Worm (Caenorhabditis elegans) whole organism, young adult: Measurements from ENCODE around the gene W05B10.4.

Source experiments
- B0336.3 ChIP-seq: fragments of 200-800 bp; sonication (Bioruptor generic); IDR thresholded peaks from 2 replicates; pipeline ENCODE4 v1.3.6; 2022; ENCODE audit warnings: missing genetic modification characterization, missing compliant biosample characterization
- C06A6.2 ChIP-seq: fragments of 200-800 bp; sonication (Bioruptor generic); conservative IDR thresholded peaks from 2 replicates; pipeline ENCODE4 v1.3.6; 2022; ENCODE audit warnings: missing genetic modification characterization, missing compliant biosample characterization
- C17E4.6 ChIP-seq: fragments of 200-800 bp; sonication (Bioruptor generic); IDR thresholded peaks from 2 replicates; pipeline ENCODE4 v1.3.6; 2022; ENCODE audit warnings: missing genetic modification reagents, missing genetic modification characterization, missing compliant biosample characterization
- F10E7.11 ChIP-seq: sonication (generic microtip); optimal IDR thresholded peaks from 2 replicates; lab custom pipeline; 2017; ENCODE audit warnings: mild to moderate bottlenecking, missing genetic modification characterization, moderate library complexity, missing compliant biosample characterization
- F37B4.10 ChIP-seq: fragments of 200-800 bp; sonication (Bioruptor generic); IDR thresholded peaks from 2 replicates; pipeline ENCODE4 v1.3.6; 2022; ENCODE audit warnings: missing genetic modification characterization, missing compliant biosample characterization
- F39B2.1 ChIP-seq: fragments of 200-800 bp; sonication (Bioruptor generic); IDR thresholded peaks from 2 replicates; pipeline ENCODE4 v1.3.6; 2022; ENCODE audit warnings: missing genetic modification reagents, missing genetic modification characterization, missing compliant biosample characterization
- F55B11.4 ChIP-seq: sonication (generic microtip); optimal IDR thresholded peaks from 2 replicates; lab custom pipeline; 2016; ENCODE audit warnings: missing compliant biosample characterization, missing genetic modification characterization, borderline replicate concordance; ENCODE audit not compliant: insufficient read depth
- K11D2.4 ChIP-seq: fragments of 200-800 bp; sonication (Bioruptor generic); IDR thresholded peaks from 2 replicates; pipeline ENCODE4 v1.3.6; 2022; ENCODE audit warnings: missing genetic modification reagents, missing genetic modification characterization, missing compliant biosample characterization
- T26A5.8 ChIP-seq: sonication (generic microtip); optimal IDR thresholded peaks from 2 replicates; lab custom pipeline; 2016; ENCODE audit warnings: missing genetic modification characterization, missing compliant biosample characterization
- Y53F4B.3 ChIP-seq: fragments of 200-800 bp; sonication (Bioruptor generic); IDR thresholded peaks from 2 replicates; pipeline ENCODE4 v1.3.6; 2022; ENCODE audit warnings: missing genetic modification reagents, missing genetic modification characterization, missing compliant biosample characterization
- Y53G8AR.9 ChIP-seq: fragments of 200-800 bp; sonication (Bioruptor generic); conservative IDR thresholded peaks from 2 replicates; pipeline ENCODE4 v1.3.6; 2022; ENCODE audit warnings: missing genetic modification reagents, missing genetic modification characterization, missing compliant biosample characterization
- ZK185.1 ChIP-seq: sonication (generic microtip); optimal IDR thresholded peaks from 2 replicates; lab custom pipeline; 2016; ENCODE audit warnings: mild to moderate bottlenecking, missing genetic modification characterization, missing compliant biosample characterization; ENCODE audit not compliant: poor library complexity, severe bottlenecking
- atf-7 ChIP-seq: sonication (generic microtip); optimal IDR thresholded peaks from 2 replicates; lab custom pipeline; 2017; ENCODE audit warnings: mild to moderate bottlenecking, missing genetic modification characterization, missing compliant biosample characterization
- athp-1 ChIP-seq: sonication (generic microtip); optimal IDR thresholded peaks from 2 replicates; lab custom pipeline; 2017; ENCODE audit warnings: mild to moderate bottlenecking, missing genetic modification characterization, missing compliant biosample characterization
- cebp-1 ChIP-seq, 2 experiments: fragments of 200-800 bp in 1 of 2; sonication (Bioruptor generic) in 1 of 2; sonication (generic microtip) in 1 of 2; IDR thresholded peaks in 1 of 2; optimal IDR thresholded peaks in 1 of 2; 2 replicates each; pipeline versions ENCODE4 v1.3.6 to Lab custom; 2017 to 2022; ENCODE audit warnings: missing compliant biosample characterization in 2 of 2, missing genetic modification characterization in 2 of 2, mild to moderate bottlenecking in 1 of 2, missing genetic modification reagents in 1 of 2, moderate library complexity in 1 of 2
- ceh-27 ChIP-seq: fragments of 200-800 bp; sonication (Bioruptor generic); optimal IDR thresholded peaks from 2 replicates; lab custom pipeline; 2018; ENCODE audit warnings: mild to moderate bottlenecking, missing genetic modification characterization, moderate library complexity, missing compliant biosample characterization
- ceh-40 ChIP-seq: fragments of 200-800 bp; sonication (Bioruptor generic); IDR thresholded peaks from 2 replicates; pipeline ENCODE4 v1.3.6; 2022; ENCODE audit warnings: missing genetic modification characterization, missing compliant biosample characterization
- ceh-58 ChIP-seq: fragments of 200-800 bp; sonication (Bioruptor generic); IDR thresholded peaks from 2 replicates; pipeline ENCODE4 v1.3.6; 2022; ENCODE audit warnings: missing genetic modification characterization, missing compliant biosample characterization
- ceh-79 ChIP-seq: sonication (generic microtip); optimal IDR thresholded peaks from 2 replicates; lab custom pipeline; 2017; ENCODE audit warnings: mild to moderate bottlenecking, missing genetic modification characterization, missing compliant biosample characterization
- dox-1 ChIP-seq: fragments of 200-800 bp; sonication (Bioruptor generic); IDR thresholded peaks from 2 replicates; pipeline ENCODE4 v1.3.6; 2022; ENCODE audit warnings: missing genetic modification reagents, missing genetic modification characterization, missing compliant biosample characterization
- dpff-1 ChIP-seq: sonication (generic microtip); optimal IDR thresholded peaks from 2 replicates; lab custom pipeline; 2017; ENCODE audit warnings: mild to moderate bottlenecking, missing genetic modification characterization, missing compliant biosample characterization
- efl-1 ChIP-seq: fragments of 150-350 bp; optimal IDR thresholded peaks from 2 replicates; lab custom pipeline; 2014; ENCODE audit warnings: missing biosample characterization, missing genetic modification reagents, missing genetic modification characterization
- egl-44 ChIP-seq: fragments of 200-800 bp; sonication (Bioruptor generic); IDR thresholded peaks from 2 replicates; pipeline ENCODE4 v1.3.6; 2022; ENCODE audit warnings: missing genetic modification reagents, missing genetic modification characterization, missing compliant biosample characterization
- hlh-12 ChIP-seq: sonication (generic microtip); optimal IDR thresholded peaks from 2 replicates; lab custom pipeline; 2016; ENCODE audit warnings: missing genetic modification characterization, missing compliant biosample characterization
- hmg-20 ChIP-seq: fragments of 200-800 bp; sonication (Bioruptor generic); IDR thresholded peaks from 2 replicates; pipeline ENCODE4 v1.3.6; 2022; ENCODE audit warnings: missing genetic modification reagents, missing genetic modification characterization, missing compliant biosample characterization
- hsf-1 ChIP-seq: fragments of 200-800 bp; sonication (Bioruptor generic); IDR thresholded peaks from 2 replicates; pipeline ENCODE4 v1.3.6; 2022; ENCODE audit warnings: missing genetic modification reagents, missing genetic modification characterization, missing compliant biosample characterization
- lag-1 ChIP-seq: fragments of 200-800 bp; sonication (Bioruptor generic); IDR thresholded peaks from 2 replicates; pipeline ENCODE4 v1.3.6; 2022; ENCODE audit warnings: missing genetic modification reagents, missing genetic modification characterization, missing compliant biosample characterization
- let-526 ChIP-seq: fragments of 200-800 bp; sonication (Bioruptor generic); IDR thresholded peaks from 2 replicates; pipeline ENCODE4 v1.3.6; 2022; ENCODE audit warnings: missing genetic modification reagents, missing genetic modification characterization, missing compliant biosample characterization
- lin-26 ChIP-seq: fragments of 200-800 bp; sonication (Bioruptor generic); IDR thresholded peaks from 2 replicates; pipeline ENCODE4 v1.3.6; 2022; ENCODE audit warnings: missing genetic modification reagents, missing genetic modification characterization, missing compliant biosample characterization
- lin-35 ChIP-seq, 3 experiments: fragments of 150-350 bp in 2 of 3; sonication (generic microtip) in 1 of 3; optimal IDR thresholded peaks; 2 replicates each; lab custom pipeline; 2014 to 2018; ENCODE audit warnings: missing biosample characterization in 3 of 3, missing genetic modification characterization in 3 of 3, missing genetic modification reagents in 3 of 3
- madf-6 ChIP-seq: fragments of 200-800 bp; sonication (Bioruptor generic); IDR thresholded peaks from 2 replicates; pipeline ENCODE4 v1.3.6; 2022; ENCODE audit warnings: missing genetic modification reagents, missing genetic modification characterization, missing compliant biosample characterization
- nfyb-1 ChIP-seq: fragments of 200-800 bp; sonication (Bioruptor generic); IDR thresholded peaks from 2 replicates; pipeline ENCODE4 v1.3.6; 2022; ENCODE audit warnings: missing genetic modification reagents, missing genetic modification characterization, missing compliant biosample characterization
- nhr-80 ChIP-seq: sonication (generic microtip); optimal IDR thresholded peaks from 2 replicates; lab custom pipeline; 2016; ENCODE audit warnings: missing genetic modification characterization, missing compliant biosample characterization
- pha-4 ChIP-seq: fragments of 150-350 bp; sonication (generic microtip); optimal IDR thresholded peaks from 2 replicates; lab custom pipeline; 2014; ENCODE audit warnings: missing biosample characterization, missing genetic modification reagents, missing genetic modification characterization
- rcor-1 ChIP-seq: fragments of 200-800 bp; sonication (Bioruptor generic); IDR thresholded peaks from 2 replicates; pipeline ENCODE4 v1.3.6; 2022; ENCODE audit warnings: missing genetic modification reagents, missing genetic modification characterization, missing compliant biosample characterization
- rpc-1 ChIP-seq, 2 experiments: fragments of 150-350 bp in 1 of 2; sonication (generic microtip) in 1 of 2; optimal IDR thresholded peaks; 2 replicates each; lab custom pipeline; 2014 to 2018; ENCODE audit warnings: missing biosample characterization in 1 of 2, missing genetic modification characterization in 1 of 2, missing genetic modification reagents in 1 of 2, missing genotype in 1 of 2
- sdz-38 ChIP-seq: sonication (generic microtip); optimal IDR thresholded peaks from 2 replicates; lab custom pipeline; 2016; ENCODE audit warnings: missing genotype, missing genetic modification characterization, missing compliant biosample characterization
- snpc-1.3 ChIP-seq: sonication (generic microtip); optimal IDR thresholded peaks from 2 replicates; lab custom pipeline; 2017; ENCODE audit warnings: missing genetic modification characterization, mild to moderate bottlenecking, missing compliant biosample characterization, antibody characterized with exemption, moderate library complexity, missing genotype, missing genetic modification reagents; ENCODE audit not compliant: insufficient read depth
- somi-1 ChIP-seq: fragments of 200-800 bp; sonication (Bioruptor generic); optimal IDR thresholded peaks from 2 replicates; lab custom pipeline; 2018; ENCODE audit warnings: mild to moderate bottlenecking, missing genetic modification characterization, missing compliant biosample characterization
- sptf-2 ChIP-seq: fragments of 200-800 bp; sonication (Bioruptor generic); optimal IDR thresholded peaks from 2 replicates; lab custom pipeline; 2018; ENCODE audit warnings: mild to moderate bottlenecking, missing genetic modification characterization, missing compliant biosample characterization
- tbp1 ChIP-seq: fragments of 200-800 bp; sonication (Bioruptor generic); optimal IDR thresholded peaks from 2 replicates; lab custom pipeline; 2018; ENCODE audit warnings: mild to moderate bottlenecking, missing genetic modification characterization, missing compliant biosample characterization
- xnd-1 ChIP-seq: sonication (generic microtip); optimal IDR thresholded peaks from 2 replicates; lab custom pipeline; 2016; ENCODE audit warnings: missing genotype, missing genetic modification reagents, missing genetic modification characterization, missing compliant biosample characterization
- zim-3 ChIP-seq: sonication (generic microtip); optimal IDR thresholded peaks from 2 replicates; lab custom pipeline; 2017; ENCODE audit warnings: mild to moderate bottlenecking, missing genetic modification characterization, moderate library complexity, missing compliant biosample characterization
- ztf-22 ChIP-seq: fragments of 200-800 bp; sonication (Bioruptor generic); optimal IDR thresholded peaks from 2 replicates; lab custom pipeline; 2018; ENCODE audit warnings: mild to moderate bottlenecking, missing genetic modification characterization, moderate library complexity, missing compliant biosample characterization
- ztf-26 ChIP-seq: sonication (generic microtip); optimal IDR thresholded peaks from 2 replicates; lab custom pipeline; 2017; ENCODE audit warnings: missing genetic modification characterization, missing compliant biosample characterization
- ztf-3 ChIP-seq: fragments of 200-800 bp; sonication (Bioruptor generic); optimal IDR thresholded peaks from 2 replicates; lab custom pipeline; 2018; ENCODE audit warnings: mild to moderate bottlenecking, missing genetic modification characterization, missing compliant biosample characterization

The W05B10.4 gene

DNA sequence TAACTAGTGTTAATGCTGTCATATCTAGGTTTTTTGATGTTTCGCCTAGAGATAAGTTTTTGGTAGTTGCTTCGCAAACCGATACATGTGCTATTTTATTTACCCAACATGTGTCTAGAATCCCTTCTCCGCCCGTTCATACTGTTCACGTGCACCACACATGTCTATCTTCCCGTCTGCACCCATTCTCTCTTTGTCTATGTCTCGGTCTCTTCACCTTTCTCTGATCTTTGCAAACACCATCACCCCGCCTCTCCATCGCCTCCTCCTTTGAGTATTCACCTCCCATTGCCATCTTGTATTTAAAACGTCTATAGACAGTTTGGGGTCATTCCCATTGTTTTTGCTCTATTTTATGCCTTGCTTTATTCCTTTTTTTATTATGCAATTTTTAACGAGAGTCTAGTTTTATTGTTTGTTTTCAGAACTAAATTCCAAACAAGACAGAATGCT lies 30.8 kb upstream of the W05B10.4 start, which contains the start of gene F56H9.2 (continued):
- TF ChIP-seq rcor-1 (GFP tag; lab: Robert Waterston, UW) (0 out of 2 replicates have a peak, but pooled peaks have one; percentile 21), B0336.3 (peak; percentile 61), let-526 (GFP tag; lab: Robert Waterston, UW) (no peak), nhr-80 (tag; lab: Kevin White, UChicago) (peak; percentile 52), ceh-79 (tag; lab: Kevin White, UChicago) (no peak), ceh-58 (GFP tag; lab: Robert Waterston, UW) (no peak), nfyb-1 (GFP tag; lab: Robert Waterston, UW) (peak; percentile 73), sptf-2 (GFP tag; lab: Kevin White, UChicago) (no peak), xnd-1 (tag; lab: Kevin White, UChicago) (no peak), cebp-1 (GFP tag; IDR thresholded peaks at IDR 0.05; lab: Robert Waterston, UW) (no peak), cebp-1 (tag; optimal IDR thresholded peaks at IDR 0.05; lab: Kevin White, UChicago) (peak; percentile 64), dpff-1 (tag; lab: Kevin White, UChicago) (no peak), pha-4 (tag; lab: Kevin White, UChicago) (peak; percentile 39), Y53F4B.3 (no peak), ztf-26 (peak; percentile 76), K11D2.4 (GFP tag; lab: Robert Waterston, UW) (peak; percentile 39; the same call in 1 of the 2 replicates), somi-1 (GFP tag; lab: Kevin White, UChicago) (peak; percentile 7), athp-1 (tag; lab: Kevin White, UChicago) (no peak), C06A6.2 (GFP tag; lab: Robert Waterston, UW) (peak; percentile 67; the same call in 1 of the 2 replicates), snpc-1.3 (tag; lab: Kevin White, UChicago) (no peak), Y53G8AR.9 (GFP tag; lab: Robert Waterston, UW) (no peak), hlh-12 (tag; lab: Kevin White, UChicago) (no peak), F37B4.10 (GFP tag; lab: Robert Waterston, UW) (no peak), lag-1 (GFP tag; lab: Robert Waterston, UW) (no peak), zim-3 (tag; lab: Kevin White, UChicago) (no peak), tbp1 (GFP tag; lab: Kevin White, UChicago) (peak; percentile 31), egl-44 (GFP tag; lab: Robert Waterston, UW) (no peak), hsf-1 (GFP tag; lab: Robert Waterston, UW) (peak; percentile 50; the same call in 1 of the 2 replicates), C17E4.6 (GFP tag; lab: Robert Waterston, UW) (no peak)
- TF ChIP-seq, all 124 proteins: peak for 26

DNA sequence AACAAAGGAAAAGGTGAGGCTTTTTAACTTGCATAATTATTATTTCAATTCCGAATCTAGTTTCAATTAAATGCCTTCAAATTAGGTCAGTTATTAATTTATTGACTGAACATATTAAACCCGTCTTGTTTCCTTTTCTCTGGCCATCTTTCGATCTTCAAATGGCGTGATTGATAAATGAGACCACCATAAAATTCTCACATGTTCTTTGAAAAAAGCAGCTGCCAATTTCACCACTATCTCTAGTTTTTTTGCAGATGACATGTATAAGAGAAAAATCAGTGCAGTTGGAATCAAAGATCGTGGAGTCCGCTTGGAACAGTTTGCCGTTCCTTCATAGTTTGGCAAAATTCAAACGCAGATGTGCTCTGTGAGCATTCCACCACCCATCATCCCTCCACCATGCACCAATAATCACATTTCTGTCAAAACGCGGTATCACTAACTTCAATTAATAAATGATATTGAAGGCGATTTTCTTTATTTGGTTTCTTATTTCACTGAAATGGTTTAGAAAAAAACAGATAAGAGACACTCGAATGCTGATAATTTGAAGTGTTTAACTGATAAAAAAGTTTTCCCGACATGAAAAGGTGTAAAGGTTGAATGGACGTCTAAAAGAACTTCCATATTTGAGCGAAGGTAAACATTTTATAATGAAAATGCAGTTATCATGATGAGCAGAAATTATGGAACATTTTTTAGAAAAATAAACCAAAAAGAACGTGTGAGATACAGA lies 30.1 kb upstream of the W05B10.4 start:
- TF ChIP-seq ztf-3 (GFP tag; lab: Kevin White, UChicago) (no peak), rcor-1 (GFP tag; lab: Robert Waterston, UW) (peak; percentile 14; the same call in 1 of the 2 replicates), ZK185.1 (peak; percentile 16), ceh-27 (no peak), sdz-38 (tag; lab: Kevin White, UChicago) (no peak), efl-1 (GFP tag; lab: Kevin White, UChicago) (no peak), lin-35 (GFP tag; optimal IDR thresholded peaks at IDR 0.05; lab: Kevin White, UChicago) (no peak), lin-26 (GFP tag; lab: Robert Waterston, UW) (no peak), sptf-2 (GFP tag; lab: Kevin White, UChicago) (no peak), madf-6 (GFP tag; lab: Robert Waterston, UW) (no peak), rpc-1 (optimal IDR thresholded peaks at IDR 0.05; lab: Kevin White, UChicago) (no peak), rpc-1 (tag; optimal IDR thresholded peaks at IDR 0.05; lab: Kevin White, UChicago) (no peak), hmg-20 (no peak), T26A5.8 (no peak), F39B2.1 (no peak), ztf-22 (peak; percentile 31), nhr-80 (tag; lab: Kevin White, UChicago) (peak; percentile 70), dox-1 (GFP tag; lab: Robert Waterston, UW) (no peak), atf-7 (tag; lab: Kevin White, UChicago) (peak; percentile 0), ceh-40 (GFP tag; lab: Robert Waterston, UW) (no peak), F10E7.11 (tag; lab: Kevin White, UChicago) (no peak), F55B11.4 (tag; lab: Kevin White, UChicago) (no peak)
